Fruit fly (Drosophila melanogaster) S2 (cell line): ENCODE data around the gene CG3342.

Experiments used
- CG8478 ChIP-seq: fragments of >200 bp; optimal IDR thresholded peaks from 2 replicates; lab custom pipeline; 2018
- CTCF ChIP-seq, 2 experiments: fragments of >200 bp; optimal IDR thresholded peaks; 2 replicates each; lab custom pipeline; 2018

DNA sequence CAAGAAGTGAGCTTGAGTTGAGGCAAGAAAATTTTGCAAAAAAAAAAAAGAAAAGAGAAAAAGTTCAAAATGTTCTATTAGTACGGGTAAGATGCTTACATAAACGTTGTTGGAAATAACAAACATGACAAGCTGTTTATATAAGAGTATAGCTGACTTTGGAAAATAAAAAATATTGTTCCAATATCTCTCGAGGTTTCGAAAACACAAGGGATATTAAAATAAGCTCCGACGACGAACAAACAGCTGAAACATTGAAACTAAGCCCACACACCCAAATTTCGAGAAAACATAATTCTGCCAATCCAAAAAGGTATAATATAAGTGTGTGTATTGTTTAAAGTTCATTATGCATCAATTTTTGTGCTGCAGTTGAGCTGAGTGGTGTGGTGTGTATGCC lies 46.1 kb upstream of the CG3342 start:
- TF ChIP-seq CG8478 (lab: Kevin White, UChicago) (no peak), CTCF (optimal IDR thresholded peaks at IDR 0.05; lab: Kevin White, UChicago) (no peak)
